Fruit fly (Drosophila melanogaster) whole organism, wandering third instar larva: ENCODE results near the gene CG7369.

Source experiments
- CrebA ChIP-seq: fragments of 200-800 bp; sonication (Bioruptor generic); optimal IDR thresholded peaks from 2 replicates; lab custom pipeline; 2016; ENCODE audit warnings: missing biosample characterization, mild to moderate bottlenecking, missing genetic modification characterization, borderline replicate concordance
- Hr78 ChIP-seq: fragments of >200 bp; optimal IDR thresholded peaks from 2 replicates; lab custom pipeline; 2017; ENCODE audit warnings: missing biosample characterization, missing genetic modification characterization
- OdsH ChIP-seq: fragments of 200-800 bp; sonication (Bioruptor generic); optimal IDR thresholded peaks from 2 replicates; lab custom pipeline; 2016; ENCODE audit warnings: missing biosample characterization, mild to moderate bottlenecking, missing genetic modification characterization
- brk ChIP-seq: fragments of 200-800 bp; sonication (Bioruptor generic); optimal IDR thresholded peaks from 2 replicates; lab custom pipeline; 2016; ENCODE audit warnings: missing biosample characterization, mild to moderate bottlenecking, missing genetic modification characterization
- fru ChIP-seq: fragments of 200-800 bp; sonication (Bioruptor generic); optimal IDR thresholded peaks from 3 replicates; lab custom pipeline; 2016; ENCODE audit warnings: missing biosample characterization, mild to moderate bottlenecking, missing genetic modification characterization
- h ChIP-seq: fragments of 200-800 bp; sonication (Bioruptor generic); optimal IDR thresholded peaks from 3 replicates; lab custom pipeline; 2016; ENCODE audit warnings: missing biosample characterization, mild to moderate bottlenecking, missing genetic modification characterization

dm6 chr3L:22721991-22722390, 19.6 kb upstream of the CG7369 start, which contains the start of gene CG14451:
- TF ChIP-seq CrebA (GFP tag; lab: Kevin White, UChicago) (no peak), Hr78 (GFP tag; lab: Kevin White, UChicago) (no peak), OdsH (GFP tag; lab: Kevin White, UChicago) (no peak), brk (GFP tag; lab: Kevin White, UChicago) (no peak), fru (no peak), h (GFP tag; lab: Kevin White, UChicago) (no peak)
